In genomic region chrIII:9745333-9745897, ce11 we compare ENCODE assay signal across 6 worm cellular contexts.
TF ChIP-seq lines count a peak whose summit lies in the region.

No protein-coding gene starts in this region.

TF ChIP-seq in whole organism, L1 larva, 84 proteins besides CTCF, POLR2A, EP300 and RAD21:
- TF ChIP-seq efl-1 (optimal IDR thresholded peaks at IDR 0.05; lab: Kevin White, UChicago) (no peak), efl-1 (GFP tag; optimal IDR thresholded peaks at IDR 0.05 in 1 of 2; lab: Kevin White, UChicago) (peak in 1 of 2 experiments; percentile 80), lin-14 (GFP tag; optimal IDR thresholded peaks at IDR 0.05; lab: Kevin White, UChicago) (peak; percentile 20), rnt-1 (tag; optimal IDR thresholded peaks at IDR 0.05; lab: Kevin White, UChicago) (peak; percentile 32), tbx-2 (tag; optimal IDR thresholded peaks at IDR 0.05; lab: Kevin White, UChicago) (no peak), vab-15 (tag; optimal IDR thresholded peaks at IDR 0.05; lab: Kevin White, UChicago) (no peak), grh-1 (GFP tag; IDR thresholded peaks at IDR 0.05; lab: Robert Waterston, UW) (no peak)

TF ChIP-seq in whole organism, L3 larva, 47 proteins besides CTCF, POLR2A, EP300 and RAD21:
- TF ChIP-seq ceh-9 (tag; optimal IDR thresholded peaks at IDR 0.05; lab: Kevin White, UChicago) (no peak), egl-5 (tag; optimal IDR thresholded peaks at IDR 0.05; lab: Kevin White, UChicago) (peak; percentile 43)

TF ChIP-seq in whole organism, L4 larva, 104 proteins besides CTCF, POLR2A, EP300 and RAD21:
- TF ChIP-seq lin-13 (GFP tag; optimal IDR thresholded peaks at IDR 0.05; lab: Kevin White, UChicago) (no peak), aly-2 (tag; optimal IDR thresholded peaks at IDR 0.05; lab: Kevin White, UChicago) (no peak), lin-38 (GFP tag; IDR thresholded peaks at IDR 0.05; lab: Robert Waterston, UW) (peak; percentile 49), lin-1 (GFP tag; IDR thresholded peaks at IDR 0.05; lab: Robert Waterston, UW) (peak; percentile 38; the same call in 1 of the 2 replicates), F49E8.2 (tag; optimal IDR thresholded peaks at IDR 0.05; lab: Kevin White, UChicago; ENCODE audit: borderline replicate concordance) (peak; percentile 40), madf-5 (GFP tag; IDR thresholded peaks at IDR 0.05; lab: Robert Waterston, UW) (0 out of 4 replicates have a peak, but pooled peaks of 1 of the 2 experiments have one; percentile 28), saeg-2 (GFP tag; IDR thresholded peaks at IDR 0.05; lab: Robert Waterston, UW) (no peak), unc-62 (GFP tag; optimal IDR thresholded peaks at IDR 0.05 in 1 of 2; lab: Kevin White, UChicago) (peak in 1 of 2 experiments; percentile 65), unc-62 (tag; optimal IDR thresholded peaks at IDR 0.05; lab: Kevin White, UChicago) (no peak)

TF ChIP-seq in whole organism, late embryonic, 69 proteins besides CTCF, POLR2A, EP300 and RAD21:
- peak; percentile 4 for TF ChIP-seq ceh-34 (tag; optimal IDR thresholded peaks at IDR 0.05; lab: Kevin White, UChicago)
- no peak for TF ChIP-seq ceh-30 (tag; optimal IDR thresholded peaks at IDR 0.05; lab: Kevin White, UChicago)
- peak; percentile 5 for TF ChIP-seq rnt-1 (tag; optimal IDR thresholded peaks at IDR 0.05; lab: Kevin White, UChicago)
- no peak for TF ChIP-seq pqm-1 (tag; optimal IDR thresholded peaks at IDR 0.05; lab: Kevin White, UChicago)
- peak; percentile 22 for TF ChIP-seq ref-2 (tag; optimal IDR thresholded peaks at IDR 0.05; lab: Kevin White, UChicago)
- TF ChIP-seq K09A11.1 (tag; optimal IDR thresholded peaks at IDR 0.05; lab: Kevin White, UChicago; ENCODE audit: insufficient read depth), result no peak
- TF ChIP-seq nfya-1 (tag; optimal IDR thresholded peaks at IDR 0.05; lab: Kevin White, UChicago), result peak; percentile 11
- TF ChIP-seq ceh-9 (tag; optimal IDR thresholded peaks at IDR 0.05; lab: Kevin White, UChicago), result no peak
- no peak for TF ChIP-seq sox-4 (tag; optimal IDR thresholded peaks at IDR 0.05; lab: Kevin White, UChicago)
- TF ChIP-seq pha-2 (tag; optimal IDR thresholded peaks at IDR 0.05; lab: Kevin White, UChicago), result no peak
- no peak for TF ChIP-seq eyg-1 (tag; optimal IDR thresholded peaks at IDR 0.05; lab: Kevin White, UChicago)
- TF ChIP-seq ceh-48 (tag; optimal IDR thresholded peaks at IDR 0.05; lab: Kevin White, UChicago), result no peak
- no peak for TF ChIP-seq lim-6 (tag; optimal IDR thresholded peaks at IDR 0.05; lab: Kevin White, UChicago)
- TF ChIP-seq pax-1 (tag; optimal IDR thresholded peaks at IDR 0.05; lab: Kevin White, UChicago), result no peak
- TF ChIP-seq unc-86 (tag; optimal IDR thresholded peaks at IDR 0.05; lab: Kevin White, UChicago), result no peak
- no peak for TF ChIP-seq odd-2 (tag; optimal IDR thresholded peaks at IDR 0.05; lab: Kevin White, UChicago)
- no peak for TF ChIP-seq npax-4 (tag; optimal IDR thresholded peaks at IDR 0.05; lab: Kevin White, UChicago)
- TF ChIP-seq ama-1 (optimal IDR thresholded peaks at IDR 0.05; lab: Kevin White, UChicago), result no peak
- TF ChIP-seq ztf-16 (tag; optimal IDR thresholded peaks at IDR 0.05; lab: Kevin White, UChicago), result no peak
- TF ChIP-seq hlh-6 (tag; optimal IDR thresholded peaks at IDR 0.05; lab: Kevin White, UChicago), result no peak
- no peak for TF ChIP-seq C38D4.7 (GFP tag; optimal IDR thresholded peaks at IDR 0.05; lab: Kevin White, UChicago)
- TF ChIP-seq pros-1 (tag; optimal IDR thresholded peaks at IDR 0.05; lab: Kevin White, UChicago), result no peak
- no peak for TF ChIP-seq che-1 (tag; optimal IDR thresholded peaks at IDR 0.05; lab: Kevin White, UChicago)
- no peak for TF ChIP-seq F13H6.1 (tag; optimal IDR thresholded peaks at IDR 0.05; lab: Kevin White, UChicago)
- TF ChIP-seq nhr-232 (tag; optimal IDR thresholded peaks at IDR 0.05; lab: Kevin White, UChicago), result no peak
- TF ChIP-seq elt-4 (tag; optimal IDR thresholded peaks at IDR 0.05; lab: Kevin White, UChicago), result no peak
- no peak for TF ChIP-seq C08G9.2 (tag; optimal IDR thresholded peaks at IDR 0.05; lab: Kevin White, UChicago)

TF ChIP-seq in whole organism, mixed stage, embryonic, 35 proteins besides CTCF, POLR2A, EP300 and RAD21:
- TF ChIP-seq unc-62 (GFP tag; optimal IDR thresholded peaks at IDR 0.05; lab: Kevin White, UChicago) (peak; percentile 20), drap-1 (GFP tag; optimal IDR thresholded peaks at IDR 0.05; lab: Kevin White, UChicago) (no peak), ham-2 (GFP tag; optimal IDR thresholded peaks at IDR 0.05; lab: Kevin White, UChicago) (no peak)

TF ChIP-seq in whole organism, young adult, 124 proteins besides CTCF, POLR2A, EP300 and RAD21 (continues in another document):
- TF ChIP-seq T07F8.4 (tag; optimal IDR thresholded peaks at IDR 0.05; lab: Kevin White, UChicago) (no peak), egl-18 (GFP tag; IDR thresholded peaks at IDR 0.05; lab: Robert Waterston, UW) (no peak), efl-1 (GFP tag; optimal IDR thresholded peaks at IDR 0.05; lab: Kevin White, UChicago) (no peak), ztf-18 (tag; optimal IDR thresholded peaks at IDR 0.05; lab: Kevin White, UChicago) (peak; percentile 37), bed-1 (GFP tag; IDR thresholded peaks at IDR 0.05; lab: Robert Waterston, UW) (no peak), Y79H2A.3 (GFP tag; conservative IDR thresholded peaks at IDR 0.05; lab: Robert Waterston, UW) (no peak), F49E8.2 (tag; optimal IDR thresholded peaks at IDR 0.05; lab: Kevin White, UChicago; ENCODE audit: insufficient read depth) (no peak), C17E4.6 (GFP tag; IDR thresholded peaks at IDR 0.05; lab: Robert Waterston, UW) (0 out of 2 replicates have a peak, but pooled peaks have one; percentile 12), mes-4 (tag; optimal IDR thresholded peaks at IDR 0.05; lab: Kevin White, UChicago) (no peak), hrde-1 (tag; optimal IDR thresholded peaks at IDR 0.05; lab: Kevin White, UChicago; ENCODE audit: borderline replicate concordance) (peak; percentile 5), tlf-1 (GFP tag; optimal IDR thresholded peaks at IDR 0.05; lab: Kevin White, UChicago) (no peak), Y56A3A.18 (GFP tag; IDR thresholded peaks at IDR 0.05; lab: Robert Waterston, UW) (no peak), F39B2.1 (GFP tag; IDR thresholded peaks at IDR 0.05; lab: Robert Waterston, UW) (no peak; the same call in 1 of the 2 replicates), ztf-26 (tag; optimal IDR thresholded peaks at IDR 0.05; lab: Kevin White, UChicago) (no peak), ceh-100 (GFP tag; IDR thresholded peaks at IDR 0.05; lab: Robert Waterston, UW) (0 out of 2 replicates have a peak, but pooled peaks have one; percentile 11), let-526 (GFP tag; IDR thresholded peaks at IDR 0.05; lab: Robert Waterston, UW) (no peak), B0035.1 (tag; optimal IDR thresholded peaks at IDR 0.05; lab: Kevin White, UChicago) (no peak), ztf-22 (GFP tag; optimal IDR thresholded peaks at IDR 0.05; lab: Kevin White, UChicago) (no peak), F55B11.4 (tag; optimal IDR thresholded peaks at IDR 0.05; lab: Kevin White, UChicago; ENCODE audit: borderline replicate concordance, insufficient read depth) (no peak), nhr-120 (GFP tag; IDR thresholded peaks at IDR 0.05; lab: Robert Waterston, UW) (no peak), ZK185.1 (tag; optimal IDR thresholded peaks at IDR 0.05; lab: Kevin White, UChicago; ENCODE audit: poor library complexity, severe bottlenecking) (no peak), K12H6.12 (tag; optimal IDR thresholded peaks at IDR 0.05; lab: Kevin White, UChicago) (no peak), F52B5.7 (tag; optimal IDR thresholded peaks at IDR 0.05; lab: Kevin White, UChicago) (peak; percentile 18), zfh-2 (GFP tag; conservative IDR thresholded peaks at IDR 0.05; lab: Robert Waterston, UW) (no peak), aptf-2 (GFP tag; conservative IDR thresholded peaks at IDR 0.05; lab: Robert Waterston, UW) (no peak), F37B4.10 (GFP tag; IDR thresholded peaks at IDR 0.05; lab: Robert Waterston, UW) (no peak), cebp-1 (GFP tag; IDR thresholded peaks at IDR 0.05; lab: Robert Waterston, UW) (no peak), cebp-1 (tag; optimal IDR thresholded peaks at IDR 0.05; lab: Kevin White, UChicago) (no peak), die-1 (tag; optimal IDR thresholded peaks at IDR 0.05; lab: Kevin White, UChicago) (no peak), dpff-1 (tag; optimal IDR thresholded peaks at IDR 0.05; lab: Kevin White, UChicago) (no peak), ztf-25 (GFP tag; IDR thresholded peaks at IDR 0.05; lab: Robert Waterston, UW) (no peak), athp-1 (tag; optimal IDR thresholded peaks at IDR 0.05; lab: Kevin White, UChicago) (no peak), T26A5.8 (tag; optimal IDR thresholded peaks at IDR 0.05; lab: Kevin White, UChicago) (no peak), tbx-9 (tag; optimal IDR thresholded peaks at IDR 0.05; lab: Kevin White, UChicago; ENCODE audit: borderline replicate concordance) (no peak), F10E7.11 (tag; optimal IDR thresholded peaks at IDR 0.05; lab: Kevin White, UChicago) (no peak), lsy-27 (tag; optimal IDR thresholded peaks at IDR 0.05; lab: Kevin White, UChicago; ENCODE audit: borderline replicate concordance, insufficient read depth) (no peak), repo-1 (tag; optimal IDR thresholded peaks at IDR 0.05; lab: Kevin White, UChicago) (no peak), F22D6.2 (tag; optimal IDR thresholded peaks at IDR 0.05; lab: Kevin White, UChicago) (no peak), mel-28 (tag; optimal IDR thresholded peaks at IDR 0.05; lab: Kevin White, UChicago; ENCODE audit: borderline replicate concordance) (no peak), F33H1.4 (GFP tag; IDR thresholded peaks at IDR 0.05; lab: Robert Waterston, UW) (no peak), pha-4 (tag; optimal IDR thresholded peaks at IDR 0.05; lab: Kevin White, UChicago) (no peak), lsl-1 (GFP tag; optimal IDR thresholded peaks at IDR 0.05; lab: Kevin White, UChicago) (peak; percentile 7), attf-5 (GFP tag; optimal IDR thresholded peaks at IDR 0.05; lab: Kevin White, UChicago) (no peak), xnd-1 (tag; optimal IDR thresholded peaks at IDR 0.05; lab: Kevin White, UChicago) (no peak), lin-35 (GFP tag; optimal IDR thresholded peaks at IDR 0.05; lab: Kevin White, UChicago) (no peak), dox-1 (GFP tag; IDR thresholded peaks at IDR 0.05; lab: Robert Waterston, UW) (no peak), F23B12.7 (tag; optimal IDR thresholded peaks at IDR 0.05; lab: Kevin White, UChicago; ENCODE audit: insufficient read depth) (no peak), unc-130 (GFP tag; optimal IDR thresholded peaks at IDR 0.05; lab: Kevin White, UChicago) (no peak), atf-7 (tag; optimal IDR thresholded peaks at IDR 0.05; lab: Kevin White, UChicago) (no peak), ccch-3 (GFP tag; optimal IDR thresholded peaks at IDR 0.05; lab: Kevin White, UChicago) (no peak)
